Worm (Caenorhabditis elegans) whole organism, L3 larva: ENCODE data around the gene F46B6.6.

Experiments used
- R02D3.7 ChIP-seq: fragments of 150-350 bp; optimal IDR thresholded peaks from 2 replicates; lab custom pipeline; 2014; ENCODE audit warnings: missing biosample characterization, missing genetic modification characterization
- ZK546.5 ChIP-seq: sonication (generic microtip); optimal IDR thresholded peaks from 2 replicates; lab custom pipeline; 2017; ENCODE audit warnings: missing biosample characterization, missing genetic modification characterization
- ceh-28 ChIP-seq: fragments of 150-350 bp; optimal IDR thresholded peaks from 2 replicates; lab custom pipeline; 2014; ENCODE audit warnings: missing biosample characterization, missing genetic modification reagents, missing genetic modification characterization
- ceh-82 ChIP-seq: fragments of 150-350 bp; optimal IDR thresholded peaks from 2 replicates; lab custom pipeline; 2014; ENCODE audit warnings: missing biosample characterization, missing genetic modification characterization
- ceh-9 ChIP-seq: sonication (generic microtip); optimal IDR thresholded peaks from 2 replicates; lab custom pipeline; 2018; ENCODE audit warnings: missing biosample characterization, missing genetic modification characterization
- daf-12 ChIP-seq: fragments of 150-350 bp; optimal IDR thresholded peaks from 2 replicates; lab custom pipeline; 2014; ENCODE audit warnings: missing biosample characterization, missing genetic modification reagents, missing genetic modification characterization
- elt-1 ChIP-seq: fragments of 150-350 bp; optimal IDR thresholded peaks from 2 replicates; lab custom pipeline; 2014; ENCODE audit warnings: missing biosample characterization, missing genetic modification characterization
- elt-2 ChIP-seq: sonication (generic microtip); optimal IDR thresholded peaks from 2 replicates; lab custom pipeline; 2016; ENCODE audit warnings: missing genetic modification reagents, mild to moderate bottlenecking, missing genetic modification characterization, missing compliant biosample characterization
- eor-1 ChIP-seq, 2 experiments: fragments of 150-350 bp; optimal IDR thresholded peaks; 2 replicates each; lab custom pipeline; 2014 to 2018; ENCODE audit warnings: missing biosample characterization in 2 of 2, missing genetic modification characterization in 2 of 2
- fkh-10 ChIP-seq: sonication (generic microtip); optimal IDR thresholded peaks from 2 replicates; lab custom pipeline; 2017; ENCODE audit warnings: missing biosample characterization, missing genetic modification reagents, missing genetic modification characterization
- fkh-2 ChIP-seq: fragments of 150-350 bp; optimal IDR thresholded peaks from 2 replicates; lab custom pipeline; 2014; ENCODE audit warnings: missing biosample characterization, missing genetic modification reagents, missing genetic modification characterization
- fos-1 ChIP-seq: fragments of 150-350 bp; optimal IDR thresholded peaks from 2 replicates; lab custom pipeline; 2014; ENCODE audit warnings: missing biosample characterization, missing genetic modification characterization
- hmg-11 ChIP-seq: sonication (generic microtip); optimal IDR thresholded peaks from 2 replicates; lab custom pipeline; 2016; ENCODE audit warnings: missing genetic modification characterization, missing compliant biosample characterization
- jun-1 ChIP-seq: fragments of 150-350 bp; optimal IDR thresholded peaks from 2 replicates; lab custom pipeline; 2014; ENCODE audit warnings: missing biosample characterization, missing genetic modification reagents, missing genetic modification characterization
- lin-15B ChIP-seq: fragments of 150-350 bp; optimal IDR thresholded peaks from 2 replicates; lab custom pipeline; 2014; ENCODE audit warnings: missing biosample characterization, missing genetic modification characterization
- lin-39 ChIP-seq: fragments of 150-350 bp; optimal IDR thresholded peaks from 2 replicates; lab custom pipeline; 2018; ENCODE audit warnings: missing biosample characterization, missing genetic modification reagents, missing genetic modification characterization
- lsy-12 ChIP-seq: sonication (generic microtip); optimal IDR thresholded peaks from 2 replicates; lab custom pipeline; 2016; ENCODE audit warnings: mild to moderate bottlenecking, missing genetic modification characterization, missing compliant biosample characterization
- mdl-1 ChIP-seq: fragments of 150-350 bp; optimal IDR thresholded peaks from 2 replicates; lab custom pipeline; 2014; ENCODE audit warnings: missing biosample characterization, missing genetic modification characterization
- nfya-1 ChIP-seq: sonication (generic microtip); optimal IDR thresholded peaks from 2 replicates; lab custom pipeline; 2017; ENCODE audit warnings: missing genetic modification characterization, mild to moderate bottlenecking, missing compliant biosample characterization, antibody characterized with exemption, moderate library complexity; ENCODE audit not compliant: insufficient read depth
- nhr-11 ChIP-seq: fragments of 150-350 bp; optimal IDR thresholded peaks from 2 replicates; lab custom pipeline; 2014; ENCODE audit warnings: missing biosample characterization, missing genetic modification characterization
- nhr-12 ChIP-seq: fragments of 150-350 bp; optimal IDR thresholded peaks from 2 replicates; lab custom pipeline; 2014; ENCODE audit warnings: missing biosample characterization, missing genetic modification characterization
- nhr-23 ChIP-seq: fragments of 150-350 bp; optimal IDR thresholded peaks from 2 replicates; lab custom pipeline; 2014; ENCODE audit warnings: missing biosample characterization, missing genetic modification reagents, missing genetic modification characterization
- nhr-237 ChIP-seq: fragments of 150-350 bp; optimal IDR thresholded peaks from 2 replicates; lab custom pipeline; 2014; ENCODE audit warnings: missing biosample characterization, missing genetic modification characterization
- nhr-25 ChIP-seq: sonication (generic microtip); optimal IDR thresholded peaks from 2 replicates; lab custom pipeline; 2017; ENCODE audit warnings: missing biosample characterization, missing genetic modification characterization
- nhr-28 ChIP-seq: fragments of 150-350 bp; optimal IDR thresholded peaks from 2 replicates; lab custom pipeline; 2014; ENCODE audit warnings: missing biosample characterization, missing genetic modification characterization
- nhr-43 ChIP-seq: sonication (generic microtip); optimal IDR thresholded peaks from 2 replicates; lab custom pipeline; 2016; ENCODE audit warnings: mild to moderate bottlenecking, missing genetic modification characterization, missing compliant biosample characterization; ENCODE audit not compliant: poor library complexity, severe bottlenecking
- nhr-67 ChIP-seq: fragments of 150-350 bp; optimal IDR thresholded peaks from 2 replicates; lab custom pipeline; 2014; ENCODE audit warnings: missing biosample characterization, missing genetic modification characterization
- nhr-77 ChIP-seq: fragments of 150-350 bp; optimal IDR thresholded peaks from 2 replicates; lab custom pipeline; 2014; ENCODE audit warnings: missing biosample characterization, missing genetic modification characterization
- pha-4 ChIP-seq: fragments of 150-350 bp; optimal IDR thresholded peaks from 2 replicates; lab custom pipeline; 2014; ENCODE audit warnings: missing biosample characterization, missing genetic modification reagents, missing genetic modification characterization
- pqm-1 ChIP-seq: fragments of 150-350 bp; optimal IDR thresholded peaks from 2 replicates; lab custom pipeline; 2017; ENCODE audit warnings: missing biosample characterization, missing genetic modification characterization, inconsistent platforms
- skn-1 ChIP-seq: fragments of 150-350 bp; optimal IDR thresholded peaks from 2 replicates; lab custom pipeline; 2014; ENCODE audit warnings: missing biosample characterization, missing genetic modification characterization
- tbx-2 ChIP-seq: sonication (generic microtip); optimal IDR thresholded peaks from 2 replicates; lab custom pipeline; 2016; ENCODE audit warnings: mild to moderate bottlenecking, missing genetic modification characterization, missing compliant biosample characterization
- unc-62 ChIP-seq: fragments of 150-350 bp; sonication (generic microtip); optimal IDR thresholded peaks from 4 replicates; lab custom pipeline; 2014; ENCODE audit warnings: missing biosample characterization, missing genetic modification reagents, missing genetic modification characterization
- ztf-11 ChIP-seq: fragments of 150-350 bp; optimal IDR thresholded peaks from 2 replicates; lab custom pipeline; 2014; ENCODE audit warnings: missing biosample characterization, missing genetic modification characterization

The F46B6.6 gene

ce11 chrV:9758437-9758836 is 28.2 kb downstream of the F46B6.6 start:
- TF ChIP-seq nhr-43 (tag; lab: Kevin White, UChicago) (no peak), nhr-23 (tag; lab: Kevin White, UChicago) (peak; percentile 25), lin-39 (tag; lab: Kevin White, UChicago) (no peak), fos-1 (tag; lab: Kevin White, UChicago) (no peak), ceh-9 (tag; lab: Kevin White, UChicago) (no peak)
- TF ChIP-seq, all 47 proteins: peak for 1

DNA sequence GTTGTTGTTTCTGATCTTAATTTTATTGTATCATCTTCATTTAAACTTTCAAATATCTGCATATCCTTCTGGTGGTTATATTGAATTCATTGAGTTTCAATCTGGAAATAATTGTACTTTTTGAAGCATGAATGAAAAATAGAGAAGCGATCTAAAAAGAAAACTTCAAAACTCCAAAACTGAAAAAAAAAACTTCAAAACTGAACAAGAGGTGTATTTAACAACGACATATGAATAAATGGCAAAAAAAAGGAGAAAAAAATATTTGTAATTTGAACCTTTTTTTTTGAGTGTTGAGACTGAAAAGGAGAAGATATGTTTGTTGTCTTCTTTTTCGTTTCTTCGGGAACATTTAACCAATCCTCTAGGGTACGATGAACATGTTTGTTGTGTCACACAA is 28.8 kb downstream of the F46B6.6 start, which contains the start of gene F58E6.11:
F58E6.11 (minus strand) TSS at position 101 of the 400 bp plus-strand sequence.
- no peak for TF ChIP-seq pqm-1 (tag; lab: Kevin White, UChicago)
- TF ChIP-seq lin-15B (tag; lab: Kevin White, UChicago), result no peak
- no peak for TF ChIP-seq nhr-67 (tag; lab: Kevin White, UChicago)
- no peak for TF ChIP-seq eor-1 (tag; optimal IDR thresholded peaks at IDR 0.05; lab: Kevin White, UChicago)
- TF ChIP-seq skn-1, result no peak
- TF ChIP-seq hmg-11 (tag; lab: Kevin White, UChicago), result no peak
- TF ChIP-seq ceh-82 (tag; lab: Kevin White, UChicago), result no peak
- TF ChIP-seq nhr-12 (tag; lab: Kevin White, UChicago), result no peak
- TF ChIP-seq ztf-11 (tag; lab: Kevin White, UChicago), result no peak
- no peak for TF ChIP-seq nhr-23 (tag; lab: Kevin White, UChicago)
- no peak for TF ChIP-seq nhr-43 (tag; lab: Kevin White, UChicago)
- no peak for TF ChIP-seq daf-12 (tag; lab: Kevin White, UChicago)
- TF ChIP-seq nhr-237 (tag; lab: Kevin White, UChicago), result no peak

DNA sequence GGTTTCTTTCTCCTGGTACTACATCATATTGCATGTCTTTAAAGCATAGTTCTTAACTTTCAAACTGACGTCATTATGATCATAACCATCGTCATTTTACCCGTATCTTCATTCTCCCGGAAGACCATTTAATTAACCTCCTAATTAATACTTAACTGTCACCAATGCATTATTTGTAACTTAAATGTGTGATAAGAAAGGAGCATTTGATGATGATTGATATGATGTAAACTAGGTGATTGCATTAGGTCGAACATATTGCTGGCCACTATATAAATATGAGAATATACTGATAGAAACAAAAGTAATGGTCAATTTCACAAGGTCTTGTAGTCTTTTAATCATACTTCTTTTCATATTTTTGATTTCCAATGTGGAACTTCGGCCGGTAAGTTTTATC is 30.4 kb downstream of the F46B6.6 start, which contains the start of gene hrg-3:
hrg-3 (plus strand) TSS at position 227 of the 400 bp plus-strand sequence.
- no peak for TF ChIP-seq nhr-28 (tag; lab: Kevin White, UChicago)
- TF ChIP-seq hmg-11 (tag; lab: Kevin White, UChicago), result no peak
- TF ChIP-seq elt-2, result peak; percentile 85
- TF ChIP-seq nhr-77 (tag; lab: Kevin White, UChicago), result no peak
- no peak for TF ChIP-seq ZK546.5 (tag; lab: Kevin White, UChicago)

ce11 chrV:9755725-9756124 is 30.9 kb downstream of the F46B6.6 start, which contains the start of gene F58E6.8:
Gene F58E6.8 (minus strand): TSS chrV:9755825.
- TF ChIP-seq elt-2 (no peak), fkh-10 (GFP tag; lab: Kevin White, UChicago) (no peak), nhr-11 (tag; lab: Kevin White, UChicago) (no peak), lsy-12 (tag; lab: Kevin White, UChicago) (no peak), unc-62 (GFP tag; lab: Kevin White, UChicago) (no peak), mdl-1 (tag; lab: Kevin White, UChicago) (no peak), lin-15B (tag; lab: Kevin White, UChicago) (no peak), elt-1 (no peak), R02D3.7 (tag; lab: Kevin White, UChicago) (no peak), nhr-28 (tag; lab: Kevin White, UChicago) (no peak), nhr-237 (tag; lab: Kevin White, UChicago) (no peak), nhr-25 (tag; lab: Kevin White, UChicago) (no peak), skn-1 (no peak), nhr-12 (tag; lab: Kevin White, UChicago) (no peak), ceh-82 (tag; lab: Kevin White, UChicago) (no peak), nhr-77 (tag; lab: Kevin White, UChicago) (no peak), eor-1 (tag; optimal IDR thresholded peaks at IDR 0.05; lab: Kevin White, UChicago) (no peak)

ce11 chrV:9754459-9754858 is 32.2 kb downstream of the F46B6.6 start, which contains the start of gene F58E6.5:
Gene F58E6.5 (minus strand): TSS chrV:9754559.
- TF ChIP-seq tbx-2 (tag; lab: Kevin White, UChicago) (no peak), nhr-12 (tag; lab: Kevin White, UChicago) (no peak), ceh-28 (tag; lab: Kevin White, UChicago) (no peak), ZK546.5 (tag; lab: Kevin White, UChicago) (no peak), R02D3.7 (tag; lab: Kevin White, UChicago) (no peak), lsy-12 (tag; lab: Kevin White, UChicago) (no peak), fkh-2 (tag; lab: Kevin White, UChicago) (no peak), nfya-1 (tag; lab: Kevin White, UChicago) (no peak), hmg-11 (tag; lab: Kevin White, UChicago) (no peak), pha-4 (no peak), jun-1 (tag; lab: Kevin White, UChicago) (no peak)
